Fruit fly (Drosophila melanogaster) whole organism, embryonic: Measurements from ENCODE around the gene EndoGI.
A peak's percentile ranks its signal among the peaks of the same experiment; 100 is the strongest.

Source experiments
- Ada2b ChIP-seq: fragments of 200-800 bp; sonication (Bioruptor generic); IDR thresholded peaks from 2 replicates; pipeline ENCODE4 v1.3.6; 2022; ENCODE audit warnings: missing biosample characterization, missing genetic modification characterization
- Atf3 ChIP-seq: fragments of 200-800 bp; sonication (Bioruptor generic); optimal IDR thresholded peaks from 3 replicates; lab custom pipeline; 2016; ENCODE audit warnings: missing biosample characterization, missing genetic modification characterization
- BtbVII ChIP-seq: fragments of 200-800 bp; sonication (Bioruptor generic); optimal IDR thresholded peaks from 3 replicates; lab custom pipeline; 2017; ENCODE audit warnings: missing biosample characterization, mild to moderate bottlenecking, missing genetic modification characterization
- CG11723 ChIP-seq: fragments of 200-800 bp; sonication (Bioruptor generic); optimal IDR thresholded peaks from 2 replicates; lab custom pipeline; 2017; ENCODE audit warnings: missing biosample characterization, mild to moderate bottlenecking, missing genetic modification characterization
- CG12071 ChIP-seq: fragments of 200-800 bp; sonication (Bioruptor generic); optimal IDR thresholded peaks from 3 replicates; lab custom pipeline; 2018; ENCODE audit warnings: missing biosample characterization, mild to moderate bottlenecking, missing genetic modification characterization
- CG13287 ChIP-seq: fragments of 200-800 bp; sonication (Bioruptor generic); IDR thresholded peaks from 2 replicates; pipeline ENCODE4 v1.3.6; 2022; ENCODE audit warnings: missing biosample characterization, missing genetic modification characterization; ENCODE audit not compliant: partially characterized antibody
- CG16863 ChIP-seq: fragments of 200-800 bp; sonication (Bioruptor generic); optimal IDR thresholded peaks from 3 replicates; lab custom pipeline; 2016; ENCODE audit warnings: missing biosample characterization, missing genetic modification characterization
- CG17385 ChIP-seq: fragments of 200-800 bp; sonication (Bioruptor generic); optimal IDR thresholded peaks from 3 replicates; lab custom pipeline; 2018; ENCODE audit warnings: missing biosample characterization, mild to moderate bottlenecking, missing genetic modification characterization
- CG17612 ChIP-seq: fragments of 200-800 bp; sonication (Bioruptor generic); IDR thresholded peaks from 2 replicates; pipeline ENCODE4 v1.3.6; 2022; ENCODE audit warnings: missing biosample characterization, missing genetic modification characterization
- CG17829 ChIP-seq: fragments of 200-800 bp; optimal IDR thresholded peaks from 2 replicates; lab custom pipeline; 2019; ENCODE audit warnings: missing biosample characterization, mild to moderate bottlenecking, missing genetic modification characterization, moderate library complexity
- CG18011 ChIP-seq: fragments of 200-800 bp; sonication (Bioruptor generic); optimal IDR thresholded peaks from 2 replicates; lab custom pipeline; 2017; ENCODE audit warnings: missing biosample characterization, missing genetic modification characterization, mild to moderate bottlenecking, moderate library complexity, missing genotype
- CG31441 ChIP-seq: fragments of 200-800 bp; sonication (Bioruptor generic); IDR thresholded peaks from 2 replicates; pipeline ENCODE4 v1.3.6; 2022; ENCODE audit warnings: missing biosample characterization, missing genetic modification characterization
- CG32532 ChIP-seq: fragments of 200-800 bp; sonication (Bioruptor generic); IDR thresholded peaks from 2 replicates; pipeline ENCODE4 v1.3.6; 2022; ENCODE audit warnings: missing biosample characterization, missing genetic modification characterization
- CG4360 ChIP-seq: fragments of 200-800 bp; sonication (Bioruptor generic); IDR thresholded peaks from 2 replicates; pipeline ENCODE4 v1.3.6; 2022; ENCODE audit warnings: missing biosample characterization, missing genetic modification characterization
- CG43689 ChIP-seq: fragments of 200-800 bp; sonication (Bioruptor generic); IDR thresholded peaks from 2 replicates; pipeline ENCODE4 v1.3.6; 2022; ENCODE audit warnings: missing biosample characterization, missing genetic modification characterization
- CG4404 ChIP-seq: fragments of 200-800 bp; sonication (Bioruptor generic); IDR thresholded peaks from 2 replicates; pipeline ENCODE4 v1.3.6; 2022; ENCODE audit warnings: missing biosample characterization, missing genetic modification characterization
- CG6654 ChIP-seq: fragments of 200-800 bp; sonication (Bioruptor generic); optimal IDR thresholded peaks from 2 replicates; lab custom pipeline; 2017; ENCODE audit warnings: missing biosample characterization, mild to moderate bottlenecking, missing genetic modification characterization
- CG7372 ChIP-seq: fragments of 200-800 bp; sonication (Bioruptor generic); IDR thresholded peaks from 2 replicates; pipeline ENCODE4 v1.3.6; 2022; ENCODE audit warnings: missing biosample characterization, missing genetic modification characterization
- CG8765 ChIP-seq: fragments of 200-800 bp; sonication (Bioruptor generic); IDR thresholded peaks from 2 replicates; pipeline ENCODE4 v1.3.6; 2022; ENCODE audit warnings: missing biosample characterization, missing genetic modification characterization
- CkIIα-i1 ChIP-seq: fragments of 200-800 bp; sonication (Bioruptor generic); IDR thresholded peaks from 2 replicates; pipeline ENCODE4 v1.3.6; 2022; ENCODE audit warnings: missing biosample characterization, missing genetic modification characterization
- Dbx ChIP-seq: fragments of 200-800 bp; sonication (Bioruptor generic); IDR thresholded peaks from 3 replicates; pipeline ENCODE4 v1.3.6; 2022; ENCODE audit warnings: missing biosample characterization, missing genetic modification characterization
- Ets97D ChIP-seq: fragments of 200-800 bp; sonication (Bioruptor generic); optimal IDR thresholded peaks from 3 replicates; lab custom pipeline; 2016; ENCODE audit warnings: missing biosample characterization, missing genetic modification characterization
- Fer3 ChIP-seq: fragments of 200-800 bp; sonication (Bioruptor generic); optimal IDR thresholded peaks from 2 replicates; lab custom pipeline; 2018; ENCODE audit warnings: missing biosample characterization, mild to moderate bottlenecking, missing genetic modification characterization, moderate library complexity
- HLHmδ ChIP-seq: fragments of 200-800 bp; sonication (Bioruptor generic); optimal IDR thresholded peaks from 2 replicates; lab custom pipeline; 2018; ENCODE audit warnings: missing biosample characterization, mild to moderate bottlenecking, missing genetic modification characterization, moderate library complexity
- Hey ChIP-seq: fragments of 200-800 bp; sonication (Bioruptor generic); optimal IDR thresholded peaks from 3 replicates; lab custom pipeline; 2018; ENCODE audit warnings: missing biosample characterization, mild to moderate bottlenecking, missing genetic modification characterization
- Hr51 ChIP-seq, 2 experiments: fragments of 200-800 bp; sonication (Bioruptor generic); optimal IDR thresholded peaks; 2 replicates in 1 of 2; 3 replicates in 1 of 2; lab custom pipeline; 2016 to 2018; ENCODE audit warnings: missing biosample characterization in 2 of 2, missing genetic modification characterization in 2 of 2, mild to moderate bottlenecking in 1 of 2, moderate library complexity in 1 of 2
- Lpt ChIP-seq: fragments of >200 bp; optimal IDR thresholded peaks from 2 replicates; lab custom pipeline; 2018; ENCODE audit warnings: missing biosample characterization, missing genetic modification characterization
- MTF-1 ChIP-seq: fragments of 200-800 bp; sonication (Bioruptor generic); optimal IDR thresholded peaks from 2 replicates; lab custom pipeline; 2018; ENCODE audit warnings: missing biosample characterization, mild to moderate bottlenecking, missing genetic modification characterization, borderline replicate concordance
- Nf-YC ChIP-seq: fragments of 200-800 bp; optimal IDR thresholded peaks from 3 replicates; lab custom pipeline; 2019; ENCODE audit warnings: missing biosample characterization, mild to moderate bottlenecking, missing genetic modification characterization, moderate library complexity
- Pdp1 ChIP-seq, 2 experiments: fragments of 200-800 bp; sonication (Bioruptor generic); optimal IDR thresholded peaks; 3 replicates each; lab custom pipeline; 2016; ENCODE audit warnings: missing biosample characterization in 2 of 2, missing genetic modification characterization in 2 of 2, mild to moderate bottlenecking in 1 of 2, moderate library complexity in 1 of 2
- Sox100B ChIP-seq: fragments of 200-800 bp; sonication (Bioruptor generic); optimal IDR thresholded peaks from 3 replicates; lab custom pipeline; 2018; ENCODE audit warnings: missing biosample characterization, mild to moderate bottlenecking, missing genetic modification characterization
- Xbp1 ChIP-seq: fragments of 200-800 bp; sonication (Bioruptor generic); optimal IDR thresholded peaks from 3 replicates; lab custom pipeline; 2016; ENCODE audit warnings: missing biosample characterization, mild to moderate bottlenecking, missing genetic modification characterization
- YL-1 ChIP-seq: fragments of 200-800 bp; sonication (Bioruptor generic); optimal IDR thresholded peaks from 3 replicates; lab custom pipeline; 2017; ENCODE audit warnings: missing biosample characterization, mild to moderate bottlenecking, missing genetic modification characterization
- abd-A ChIP-seq: fragments of 200-800 bp; sonication (Bioruptor generic); optimal IDR thresholded peaks from 3 replicates; lab custom pipeline; 2019; ENCODE audit warnings: missing biosample characterization, mild to moderate bottlenecking, missing genetic modification characterization, moderate library complexity
- ac ChIP-seq: fragments of 200-800 bp; sonication (Bioruptor generic); optimal IDR thresholded peaks from 3 replicates; lab custom pipeline; 2017; ENCODE audit warnings: missing biosample characterization, mild to moderate bottlenecking, missing genetic modification characterization
- al ChIP-seq: fragments of 200-800 bp; sonication (Bioruptor generic); IDR thresholded peaks from 2 replicates; pipeline ENCODE4 v1.3.6; 2022; ENCODE audit warnings: missing biosample characterization, missing genetic modification characterization
- crc ChIP-seq: fragments of 200-800 bp; sonication (Bioruptor generic); optimal IDR thresholded peaks from 2 replicates; lab custom pipeline; 2016; ENCODE audit warnings: missing biosample characterization, missing genetic modification characterization
- dati ChIP-seq: fragments of 200-800 bp; sonication (Bioruptor generic); IDR thresholded peaks from 2 replicates; pipeline ENCODE4 v1.3.6; 2022; ENCODE audit warnings: missing biosample characterization, missing genetic modification characterization
- dm ChIP-seq: fragments of 200-800 bp; sonication (Bioruptor generic); optimal IDR thresholded peaks from 3 replicates; lab custom pipeline; 2016; ENCODE audit warnings: missing biosample characterization, missing genetic modification characterization
- gsb-n ChIP-seq: fragments of 200-800 bp; sonication (Bioruptor generic); optimal IDR thresholded peaks from 3 replicates; lab custom pipeline; 2018; ENCODE audit warnings: missing biosample characterization, mild to moderate bottlenecking, missing genetic modification characterization
- mirr ChIP-seq: fragments of 200-800 bp; sonication (Bioruptor generic); optimal IDR thresholded peaks from 3 replicates; lab custom pipeline; 2018; ENCODE audit warnings: missing biosample characterization, mild to moderate bottlenecking, missing genetic modification characterization
- odd ChIP-seq: fragments of 200-800 bp; sonication (Bioruptor generic); optimal IDR thresholded peaks from 2 replicates; lab custom pipeline; 2017; ENCODE audit warnings: missing biosample characterization, mild to moderate bottlenecking, missing genetic modification characterization
- phol ChIP-seq: fragments of 200-800 bp; sonication (Bioruptor generic); optimal IDR thresholded peaks from 3 replicates; lab custom pipeline; 2018; ENCODE audit warnings: missing biosample characterization, mild to moderate bottlenecking, missing genetic modification characterization, moderate library complexity
- pnt ChIP-seq: fragments of 200-800 bp; sonication (Bioruptor generic); optimal IDR thresholded peaks from 3 replicates; lab custom pipeline; 2016; ENCODE audit warnings: missing biosample characterization, missing genetic modification characterization
- pzg ChIP-seq: fragments of 200-800 bp; sonication (Bioruptor generic); optimal IDR thresholded peaks from 3 replicates; lab custom pipeline; 2018; ENCODE audit warnings: missing biosample characterization, mild to moderate bottlenecking, missing genetic modification characterization, moderate library complexity
- rib ChIP-seq: fragments of 200-800 bp; sonication (Bioruptor generic); IDR thresholded peaks from 2 replicates; pipeline ENCODE4 v1.3.6; 2022; ENCODE audit warnings: missing biosample characterization, missing genetic modification characterization
- sima ChIP-seq: fragments of 200-800 bp; sonication (Bioruptor generic); optimal IDR thresholded peaks from 2 replicates; lab custom pipeline; 2016; ENCODE audit warnings: missing biosample characterization, missing genetic modification characterization
- slbo ChIP-seq: fragments of 200-800 bp; sonication (Bioruptor generic); IDR thresholded peaks from 2 replicates; pipeline ENCODE4 v1.3.6; 2022; ENCODE audit warnings: missing biosample characterization, missing genetic modification characterization
- tio ChIP-seq: fragments of 200-800 bp; sonication (Bioruptor generic); optimal IDR thresholded peaks from 2 replicates; lab custom pipeline; 2017; ENCODE audit warnings: missing biosample characterization, missing genetic modification characterization, inconsistent platforms

EndoGI gene

DNA sequence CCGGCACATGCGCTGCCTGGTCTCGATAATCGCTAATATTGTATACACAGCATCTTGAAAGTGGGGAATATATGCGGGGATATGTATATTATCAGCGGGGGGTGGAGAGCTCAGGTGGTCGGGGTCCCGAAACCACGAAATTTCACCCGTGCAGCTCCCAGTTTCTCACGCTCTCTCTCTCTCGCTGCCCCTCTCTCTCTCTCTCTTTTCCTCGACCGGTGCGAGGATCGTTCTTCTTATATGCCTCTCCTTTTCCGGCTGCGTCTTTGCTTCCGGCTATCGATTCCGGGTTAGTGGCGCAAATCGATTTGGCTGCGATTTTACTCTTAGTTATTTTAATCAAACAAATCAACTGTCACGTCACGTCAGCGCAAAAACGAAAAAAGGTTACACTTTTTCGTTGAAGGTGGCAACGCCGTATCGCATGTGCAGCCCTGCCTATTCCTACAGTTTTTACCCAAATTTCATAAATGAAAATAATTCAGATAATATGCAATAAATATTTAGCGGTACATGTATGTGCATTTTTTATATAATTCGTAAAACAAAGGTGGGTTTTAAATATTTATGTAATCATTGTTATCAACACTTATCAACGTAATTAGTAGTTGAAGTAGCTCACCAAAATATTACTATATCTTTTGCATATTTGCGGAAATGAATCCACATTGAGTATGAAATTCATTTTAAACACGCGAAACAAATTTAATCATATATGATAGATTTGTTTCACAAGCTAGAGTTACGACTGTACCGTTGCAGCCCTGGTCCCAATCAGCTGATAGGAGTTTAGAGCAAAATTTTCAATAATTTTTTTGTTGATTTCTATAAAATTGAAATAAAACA is 42.2 kb downstream of the EndoGI start, which contains the start of the genes heix and CG17328 (continued):
- TF ChIP-seq CG12071 (GFP tag; lab: Kevin White, UChicago) (no peak), CG17385 (GFP tag; lab: Kevin White, UChicago) (peak; percentile 58), CG13287 (0 out of 2 replicates have a peak, but pooled peaks have one; percentile 28), HLHmδ (GFP tag; lab: Kevin White, UChicago) (no peak), ac (GFP tag; lab: Kevin White, UChicago) (no peak), Ada2b (GFP tag; lab: Robert Waterston, UW) (peak; percentile 71), crc (GFP tag; lab: Kevin White, UChicago) (peak; percentile 57), CG17612 (GFP tag; lab: Robert Waterston, UW) (0 out of 2 replicates have a peak, but pooled peaks have one; percentile 11), CG16863 (GFP tag; lab: Kevin White, UChicago) (peak; percentile 49), Xbp1 (GFP tag; lab: Kevin White, UChicago) (peak; percentile 81), Lpt (GFP tag; lab: Kevin White, UChicago) (no peak), abd-A (tag; lab: Kevin White, UChicago) (no peak), rib (GFP tag; lab: Robert Waterston, UW) (0 out of 2 replicates have a peak, but pooled peaks have one; percentile 36), BtbVII (GFP tag; lab: Kevin White, UChicago) (peak; percentile 39), slbo (GFP tag; lab: Robert Waterston, UW) (peak; percentile 89), Hey (tag; lab: Kevin White, UChicago) (no peak), CkIIα-i1 (no peak), Nf-YC (tag; lab: Kevin White, UChicago) (no peak), CG17829 (tag; lab: Kevin White, UChicago) (peak; percentile 71), mirr (peak; percentile 37), CG6654 (no peak), Pdp1 (GFP tag; optimal IDR thresholded peaks at IDR 0.05; lab: Kevin White, UChicago) (peak; percentile 53 to 74), CG4404 (GFP tag; lab: Robert Waterston, UW) (peak; percentile 54), phol (peak; percentile 79), odd (GFP tag; lab: Kevin White, UChicago) (peak; percentile 19), CG11723 (GFP tag; lab: Kevin White, UChicago) (no peak), Dbx (GFP tag; lab: Robert Waterston, UW) (peak; percentile 64), dm (GFP tag; lab: Kevin White, UChicago) (peak; percentile 26), dati (GFP tag; lab: Robert Waterston, UW) (no peak), CG32532 (peak; percentile 82; the same call in 1 of the 2 replicates), gsb-n (tag; lab: Kevin White, UChicago) (peak; percentile 50), Fer3 (tag; lab: Kevin White, UChicago) (peak; percentile 78), Hr51 (GFP tag; optimal IDR thresholded peaks at IDR 0.05; lab: Kevin White, UChicago) (peak in 1 of 2 experiments; percentile 13), MTF-1 (GFP tag; lab: Kevin White, UChicago) (no peak), al (GFP tag; lab: Robert Waterston, UW) (peak; percentile 69), CG18011 (GFP tag; lab: Kevin White, UChicago) (peak; percentile 24), CG31441 (no peak; the same call in 1 of the 2 replicates), CG8765 (GFP tag; lab: Robert Waterston, UW) (peak; percentile 64; the same call in 1 of the 2 replicates), Atf3 (GFP tag; lab: Kevin White, UChicago) (peak; percentile 46), YL-1 (GFP tag; lab: Kevin White, UChicago) (peak; percentile 85), pzg (GFP tag; lab: Kevin White, UChicago) (peak; percentile 61), CG4360 (GFP tag; lab: Robert Waterston, UW) (no peak), CG43689 (no peak), sima (no peak), CG7372 (no peak), pnt (peak; percentile 59), Ets97D (GFP tag; lab: Kevin White, UChicago) (peak; percentile 74), tio (GFP tag; lab: Kevin White, UChicago) (peak; percentile 80), Sox100B (peak; percentile 70)
